Worm (Caenorhabditis elegans) whole organism, L4/young adult: Measurements from ENCODE around the gene mrpl-50.

Experiments
- dao-5 ChIP-seq: sonication (generic microtip); optimal IDR thresholded peaks from 2 replicates; lab custom pipeline; 2016; ENCODE audit warnings: missing genotype, missing genetic modification characterization, moderate library complexity, missing compliant biosample characterization
- him-1 ChIP-seq: sonication (generic microtip); optimal IDR thresholded peaks from 2 replicates; lab custom pipeline; 2016; ENCODE audit warnings: missing genotype, missing genetic modification reagents, missing genetic modification characterization, missing compliant biosample characterization

DNA sequence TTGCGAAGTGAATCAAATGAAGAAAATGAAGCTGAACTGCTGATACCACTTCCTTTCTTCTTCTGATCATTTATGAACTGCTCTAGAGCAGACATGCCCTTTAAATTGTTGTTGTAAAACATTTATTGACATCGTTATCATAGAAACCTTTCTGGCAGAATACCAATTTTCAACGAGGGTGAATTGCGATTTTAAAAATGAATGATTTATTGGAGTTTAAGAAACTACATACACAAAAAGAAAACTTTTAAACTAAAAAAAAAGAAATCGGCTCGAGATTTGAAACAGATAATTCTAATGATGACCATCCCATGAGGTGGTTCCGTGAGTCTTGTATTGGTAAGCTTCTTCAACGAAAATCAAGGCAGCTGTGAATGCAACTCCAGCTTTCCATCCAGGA is 34.4 kb downstream of the mrpl-50 start, which contains the start of gene sftd-3:
- TF ChIP-seq dao-5 (tag; lab: Kevin White, UChicago) (no peak), him-1 (no peak)
